Fruit fly (Drosophila melanogaster): Measurements from ENCODE around the gene CG33922.

CG33922 gene

DNA sequence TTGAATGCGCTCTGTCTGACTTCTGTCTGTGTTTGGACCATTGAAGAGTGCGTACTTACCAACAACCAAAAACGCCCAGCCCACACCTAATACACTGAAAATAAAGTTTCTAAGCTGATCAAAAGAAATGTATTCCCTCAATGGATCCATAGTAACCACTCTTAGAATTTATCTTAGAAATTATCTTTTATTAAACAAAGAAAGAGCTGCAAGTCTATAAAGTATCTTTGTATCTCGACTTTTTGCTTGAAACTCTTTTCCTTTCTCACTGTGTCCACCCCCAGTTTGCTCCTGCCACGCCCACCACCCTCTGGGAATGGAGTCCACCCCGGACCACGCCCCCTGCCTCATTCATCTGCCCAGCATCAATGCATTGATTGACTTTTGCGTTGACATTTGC, 33.7 kb upstream of the CG33922 start:
- TF ChIP-seq CG34406 (GFP tag; optimal IDR thresholded peaks at IDR 0.05) (no peak), CG10631 (GFP tag; optimal IDR thresholded peaks at IDR 0.05) (no peak), CG32006 (GFP tag; optimal IDR thresholded peaks at IDR 0.05) (no peak), fd85E (GFP tag; optimal IDR thresholded peaks at IDR 0.05) (no peak), CG3032 (tag; optimal IDR thresholded peaks at IDR 0.05) (no peak), CG11762 (GFP tag; optimal IDR thresholded peaks at IDR 0.05; ENCODE audit: insufficient read depth) (no peak), cyc (GFP tag; optimal IDR thresholded peaks at IDR 0.05) (no peak), ss (GFP tag; optimal IDR thresholded peaks at IDR 0.05) (no peak), CG6163 (GFP tag; IDR thresholded peaks at IDR 0.05) (no peak), CG3919 (GFP tag; optimal IDR thresholded peaks at IDR 0.05) (no peak), Blimp-1 (GFP tag; optimal IDR thresholded peaks at IDR 0.05) (no peak), CG9139 (GFP tag; optimal IDR thresholded peaks at IDR 0.05) (no peak), vri (GFP tag; optimal IDR thresholded peaks at IDR 0.05) (no peak), Ets96B (tag; optimal IDR thresholded peaks at IDR 0.05) (no peak)

DNA sequence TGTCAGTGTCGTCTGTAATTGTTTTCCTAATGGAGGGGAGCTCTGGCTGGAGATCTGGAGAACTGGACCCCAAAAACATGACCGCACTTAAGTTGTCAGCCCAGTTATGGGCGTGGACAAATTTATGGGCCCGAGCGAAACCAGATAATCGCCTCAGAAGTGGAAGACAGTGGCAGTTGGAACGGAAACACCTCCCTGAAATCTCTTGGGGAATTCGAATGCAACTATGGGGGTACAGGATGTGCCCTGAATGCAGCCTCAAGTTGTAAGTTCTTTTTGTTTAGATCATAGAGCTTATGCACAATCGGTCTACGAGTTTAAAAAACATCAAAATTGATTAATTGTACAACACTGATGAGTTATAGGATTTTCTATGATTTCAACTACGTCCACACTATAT, 23.7 kb upstream of the CG33922 start, which contains the start of gene CG14346:
Gene CG14346 (plus strand): TSS at position 301 of the 400 bp plus-strand sequence.
- TF ChIP-seq Sox15 (GFP tag; optimal IDR thresholded peaks at IDR 0.05) (no peak), CG15336 (GFP tag; IDR thresholded peaks at IDR 0.05) (no peak), CG4318 (GFP tag; optimal IDR thresholded peaks at IDR 0.05) (no peak), CG16779 (tag; optimal IDR thresholded peaks at IDR 0.05) (no peak), CG8319 (GFP tag; optimal IDR thresholded peaks at IDR 0.05) (no peak), Ets21C (GFP tag; optimal IDR thresholded peaks at IDR 0.05) (no peak), CG11294 (GFP tag; IDR thresholded peaks at IDR 0.05) (no peak), CG11902 (GFP tag; optimal IDR thresholded peaks at IDR 0.05) (no peak), Eip93F (GFP tag; optimal IDR thresholded peaks at IDR 0.05) (no peak), CG3919 (GFP tag; optimal IDR thresholded peaks at IDR 0.05) (no peak), CG10669 (GFP tag; optimal IDR thresholded peaks at IDR 0.05) (no peak), CG8119 (GFP tag; IDR thresholded peaks at IDR 0.05) (no peak), CG34406 (GFP tag; optimal IDR thresholded peaks at IDR 0.05) (no peak), fkh (GFP tag; optimal IDR thresholded peaks at IDR 0.05) (no peak), Hr4 (GFP tag; optimal IDR thresholded peaks at IDR 0.05) (no peak), Lpt (GFP tag; optimal IDR thresholded peaks at IDR 0.05) (no peak)

DNA sequence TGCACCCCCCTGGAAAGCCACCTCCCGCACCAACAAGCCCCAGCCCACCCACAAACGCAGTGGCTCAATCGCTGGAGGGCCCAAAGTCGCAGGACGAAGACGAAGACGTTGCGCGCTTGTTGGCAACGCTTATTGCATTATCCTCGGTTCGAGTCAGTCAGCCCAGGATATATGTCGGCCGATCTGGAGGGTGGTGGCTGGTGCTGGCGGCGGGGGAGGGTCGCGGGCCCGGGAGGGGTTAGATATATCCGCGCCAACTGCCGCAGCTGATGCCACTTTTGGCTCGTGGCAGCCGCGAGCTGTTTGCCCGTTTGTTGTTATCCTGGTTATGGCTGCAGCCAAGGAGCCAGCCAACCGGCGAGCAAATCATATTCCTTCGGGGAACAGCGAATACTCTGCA, 21.1 kb upstream of the CG33922 start:
- no peak for TF ChIP-seq spab (GFP tag; optimal IDR thresholded peaks at IDR 0.05)
- TF ChIP-seq fd85E (GFP tag; optimal IDR thresholded peaks at IDR 0.05) = no peak
- no peak for TF ChIP-seq CG11762 (GFP tag; optimal IDR thresholded peaks at IDR 0.05; ENCODE audit: insufficient read depth)
- TF ChIP-seq Hr38 (GFP tag; optimal IDR thresholded peaks at IDR 0.05) = no peak
- TF ChIP-seq ss (GFP tag; optimal IDR thresholded peaks at IDR 0.05) = no peak
- no peak for TF ChIP-seq Lpt (GFP tag; optimal IDR thresholded peaks at IDR 0.05)
- TF ChIP-seq fkh (GFP tag; optimal IDR thresholded peaks at IDR 0.05) = no peak
- no peak for TF ChIP-seq salr (GFP tag; optimal IDR thresholded peaks at IDR 0.05)
- no peak for TF ChIP-seq CG8119 (GFP tag; IDR thresholded peaks at IDR 0.05)
- TF ChIP-seq CG9139 (GFP tag; optimal IDR thresholded peaks at IDR 0.05) = no peak
- no peak for TF ChIP-seq Blimp-1 (GFP tag; optimal IDR thresholded peaks at IDR 0.05)
- TF ChIP-seq lz (GFP tag; optimal IDR thresholded peaks at IDR 0.05) = no peak
- TF ChIP-seq eg (GFP tag; IDR thresholded peaks at IDR 0.05) = no peak
- no peak for TF ChIP-seq CG10669 (GFP tag; optimal IDR thresholded peaks at IDR 0.05)
- no peak for TF ChIP-seq achi (GFP tag; optimal IDR thresholded peaks at IDR 0.05)

DNA sequence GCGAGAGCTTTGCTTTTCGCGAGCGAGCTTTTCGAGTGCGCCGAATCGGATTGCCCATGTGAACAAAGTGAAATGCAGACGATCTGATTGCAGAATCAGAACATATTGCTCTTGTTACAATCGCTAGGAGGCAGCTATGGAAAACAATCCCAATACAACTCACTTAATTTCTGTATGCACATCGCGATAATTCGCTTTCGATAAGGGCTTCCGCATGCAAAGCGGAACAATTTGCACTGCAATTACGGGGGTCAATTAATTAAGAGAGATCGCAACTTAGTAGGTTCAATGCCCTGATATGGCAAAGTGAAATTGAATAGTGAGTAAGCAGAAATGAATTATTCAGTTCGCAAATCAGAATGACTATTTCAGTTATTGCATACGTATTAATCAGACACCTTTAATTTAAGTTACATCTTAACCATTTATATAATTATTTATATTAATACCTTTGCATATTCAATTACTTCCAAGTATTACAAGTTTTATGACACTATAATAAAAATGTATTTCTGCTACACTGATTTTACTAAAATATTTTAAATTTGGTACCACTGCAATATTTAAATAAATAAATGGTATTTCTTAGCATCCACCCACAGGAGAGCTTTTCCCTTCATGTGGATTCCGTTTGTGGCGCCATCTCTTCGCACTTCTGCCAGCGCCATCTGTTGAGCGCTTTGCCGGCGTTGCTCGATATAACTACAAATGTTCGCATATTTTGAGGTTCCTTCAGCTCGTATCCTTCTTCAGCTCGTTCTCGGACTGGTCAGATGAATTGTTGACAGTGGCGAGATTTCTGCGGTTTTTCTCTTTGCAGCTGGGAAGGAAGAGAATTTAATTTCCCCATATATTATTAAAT, 18.0 kb upstream of the CG33922 start, which contains the start of gene NLaz:
Gene NLaz (minus strand): TSS at position 51 of the 862 bp plus-strand sequence.
- TF ChIP-seq net (GFP tag; optimal IDR thresholded peaks at IDR 0.05) (peak; percentile 30), Eip78C (GFP tag) (peak; percentile 82), topi (GFP tag; optimal IDR thresholded peaks at IDR 0.05) (peak; percentile 59), CG10631 (GFP tag; optimal IDR thresholded peaks at IDR 0.05) (no peak), Hr4 (GFP tag; optimal IDR thresholded peaks at IDR 0.05) (peak; percentile 8), Sox14 (GFP tag; optimal IDR thresholded peaks at IDR 0.05) (peak; percentile 39), CG3032 (tag; optimal IDR thresholded peaks at IDR 0.05) (no peak), acj6 (GFP tag; optimal IDR thresholded peaks at IDR 0.05) (peak; percentile 41), CG3919 (GFP tag; optimal IDR thresholded peaks at IDR 0.05) (peak; percentile 80), Hr39 (GFP tag; optimal IDR thresholded peaks at IDR 0.05) (peak; percentile 67), CG31627 (GFP tag; optimal IDR thresholded peaks at IDR 0.05) (peak; percentile 61), esn (GFP tag; optimal IDR thresholded peaks at IDR 0.05) (peak; percentile 35), cyc (GFP tag; optimal IDR thresholded peaks at IDR 0.05) (peak; percentile 67), lz (GFP tag; optimal IDR thresholded peaks at IDR 0.05) (peak; percentile 71), CG34406 (GFP tag; optimal IDR thresholded peaks at IDR 0.05) (peak; percentile 12), dsx (GFP tag; optimal IDR thresholded peaks at IDR 0.05; ENCODE audit: poor library complexity, severe bottlenecking) (peak; percentile 4), Hr38 (GFP tag; optimal IDR thresholded peaks at IDR 0.05) (no peak), svp (GFP tag) (peak; percentile 94)
